In the genomic region with DNA sequence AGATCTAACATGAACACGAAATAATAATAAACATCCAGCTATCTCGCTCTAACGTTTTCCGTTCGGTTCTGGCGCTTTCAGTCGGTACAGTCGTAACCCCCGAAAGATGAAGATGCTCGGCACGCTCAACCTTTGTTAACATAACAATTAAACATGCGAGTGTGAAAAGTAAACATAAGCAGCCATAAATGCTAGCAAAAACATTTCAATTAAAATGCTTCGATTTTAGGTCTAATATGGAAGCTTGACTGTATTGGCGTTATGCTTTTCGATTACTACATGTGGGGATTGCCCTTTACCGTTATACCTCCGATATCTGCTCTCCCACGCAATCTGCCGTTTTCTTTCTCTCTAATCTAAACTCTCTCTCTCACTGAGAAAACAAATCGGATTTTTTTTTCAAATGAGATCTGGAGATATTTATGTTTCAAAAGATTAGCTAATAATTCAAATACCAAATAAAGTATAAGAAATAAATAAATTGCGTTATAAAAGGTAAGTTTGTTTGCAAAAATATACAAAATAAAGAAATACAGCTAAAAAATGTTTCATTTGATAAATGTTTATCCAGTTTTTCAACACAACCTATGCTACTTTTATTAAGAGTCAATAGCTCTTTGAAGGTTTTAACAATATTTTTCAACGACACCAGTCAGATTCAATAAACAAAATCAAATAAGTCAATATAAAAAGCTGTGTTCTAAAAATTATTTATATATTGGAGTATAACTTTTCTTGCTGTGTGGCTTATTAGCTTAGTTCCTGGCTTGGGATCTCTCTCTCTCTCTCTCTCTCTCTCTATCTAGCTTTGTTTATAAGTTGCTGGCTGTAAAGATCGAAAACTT, we compare ENCODE assay signal across 2 fruit fly cellular contexts.
TF ChIP-seq lines count a peak whose summit lies in the region.

No protein-coding gene starts in this region.

TF ChIP-seq in whole organism, embryonic, 481 proteins besides CTCF, POLR2A, EP300 and RAD21 (continued from another document and continues in another):
- TF ChIP-seq CG1024 (GFP tag; IDR thresholded peaks at IDR 0.05; lab: Robert Waterston, UW) (peak; percentile 79), gro (GFP tag; optimal IDR thresholded peaks at IDR 0.05; lab: Kevin White, UChicago) (peak; percentile 96), grn (GFP tag; optimal IDR thresholded peaks at IDR 0.05; lab: Kevin White, UChicago) (peak; percentile 30), CG34376 (GFP tag; optimal IDR thresholded peaks at IDR 0.05; lab: Kevin White, UChicago) (peak; percentile 79), kni (GFP tag; optimal IDR thresholded peaks at IDR 0.05; lab: Kevin White, UChicago) (peak; percentile 56), wor (GFP tag; IDR thresholded peaks at IDR 0.05; lab: Robert Waterston, UW) (peak; percentile 74), Bteb2 (GFP tag; optimal IDR thresholded peaks at IDR 0.05; lab: Kevin White, UChicago) (peak; percentile 83), sima (GFP tag; optimal IDR thresholded peaks at IDR 0.05; lab: Kevin White, UChicago) (peak; percentile 57), gsb (GFP tag; IDR thresholded peaks at IDR 0.05; lab: Robert Waterston, UW) (peak; percentile 89), croc (GFP tag; conservative IDR thresholded peaks at IDR 0.05; lab: Robert Waterston, UW) (peak; percentile 62; the same call in 2 of the 3 replicates), CG18599 (GFP tag; optimal IDR thresholded peaks at IDR 0.05; lab: Kevin White, UChicago) (peak; percentile 95), HmgZ (tag; optimal IDR thresholded peaks at IDR 0.05; lab: Kevin White, UChicago) (peak; percentile 93), insv (GFP tag; optimal IDR thresholded peaks at IDR 0.05; lab: Kevin White, UChicago) (peak in 1 of 2 experiments; percentile 4), bab2 (GFP tag; optimal IDR thresholded peaks at IDR 0.05; lab: Kevin White, UChicago) (peak; percentile 92), fd102C (GFP tag; optimal IDR thresholded peaks at IDR 0.05; lab: Kevin White, UChicago) (no peak), wek (GFP tag; optimal IDR thresholded peaks at IDR 0.05; lab: Kevin White, UChicago) (peak; percentile 82), BEAF-32 (GFP tag; optimal IDR thresholded peaks at IDR 0.05; lab: Kevin White, UChicago) (no peak), maf-S (GFP tag; optimal IDR thresholded peaks at IDR 0.05; lab: Kevin White, UChicago) (peak; percentile 85), CG10431 (GFP tag; optimal IDR thresholded peaks at IDR 0.05; lab: Kevin White, UChicago) (peak; percentile 32), Hsf (GFP tag; optimal IDR thresholded peaks at IDR 0.05; lab: Kevin White, UChicago) (peak; percentile 93), CG12155 (GFP tag; optimal IDR thresholded peaks at IDR 0.05; lab: Kevin White, UChicago) (peak; percentile 85), Dfd (GFP tag; optimal IDR thresholded peaks at IDR 0.05; lab: Kevin White, UChicago) (no peak), CG16779 (GFP tag; IDR thresholded peaks at IDR 0.05; lab: Robert Waterston, UW) (peak; percentile 97), Nf-YA (GFP tag; IDR thresholded peaks at IDR 0.05; lab: Robert Waterston, UW) (peak; percentile 76), Hand (GFP tag; optimal IDR thresholded peaks at IDR 0.05; lab: Kevin White, UChicago) (peak; percentile 69), CG7786 (GFP tag; optimal IDR thresholded peaks at IDR 0.05; lab: Kevin White, UChicago) (peak; percentile 96), CG18619 (GFP tag; optimal IDR thresholded peaks at IDR 0.05; lab: Kevin White, UChicago) (peak; percentile 83), CG6791 (GFP tag; IDR thresholded peaks at IDR 0.05; lab: Robert Waterston, UW; ENCODE audit: partially characterized antibody) (no peak), rib (GFP tag; IDR thresholded peaks at IDR 0.05; lab: Robert Waterston, UW) (peak; percentile 95), Sox102F (GFP tag; optimal IDR thresholded peaks at IDR 0.05; lab: Kevin White, UChicago) (peak; percentile 89), CG10462 (GFP tag; optimal IDR thresholded peaks at IDR 0.05; lab: Kevin White, UChicago) (peak; percentile 68), crp (GFP tag; optimal IDR thresholded peaks at IDR 0.05; lab: Kevin White, UChicago) (peak in 1 of 2 experiments; percentile 24), CG12942 (GFP tag; optimal IDR thresholded peaks at IDR 0.05; lab: Kevin White, UChicago) (peak; percentile 82), CG31224 (GFP tag; IDR thresholded peaks at IDR 0.05; lab: Robert Waterston, UW) (peak; percentile 91), Kr (GFP tag; optimal IDR thresholded peaks at IDR 0.05; lab: Kevin White, UChicago) (no peak), CG10565 (GFP tag; optimal IDR thresholded peaks at IDR 0.05; lab: Kevin White, UChicago) (peak; percentile 41), HmgD (GFP tag; optimal IDR thresholded peaks at IDR 0.05; lab: Kevin White, UChicago) (peak; percentile 73), Bgb (GFP tag; IDR thresholded peaks at IDR 0.05; lab: Robert Waterston, UW; ENCODE audit: partially characterized antibody) (0 out of 2 replicates have a peak, but pooled peaks have one; percentile 14), fu2 (GFP tag; optimal IDR thresholded peaks at IDR 0.05; lab: Kevin White, UChicago) (peak; percentile 92), sug (tag; optimal IDR thresholded peaks at IDR 0.05; lab: Kevin White, UChicago) (no peak), run (tag; optimal IDR thresholded peaks at IDR 0.05; lab: Kevin White, UChicago) (peak; percentile 51), CG14965 (GFP tag; optimal IDR thresholded peaks at IDR 0.05; lab: Kevin White, UChicago; ENCODE audit: borderline replicate concordance) (peak; percentile 69), CG15696 (tag; optimal IDR thresholded peaks at IDR 0.05; lab: Kevin White, UChicago) (peak; percentile 50), zen (tag; optimal IDR thresholded peaks at IDR 0.05; lab: Kevin White, UChicago) (peak; percentile 69), CG9797 (GFP tag; optimal IDR thresholded peaks at IDR 0.05; lab: Kevin White, UChicago) (no peak), Vsx1 (GFP tag; optimal IDR thresholded peaks at IDR 0.05; lab: Kevin White, UChicago) (peak; percentile 60), CG31441 (GFP tag; IDR thresholded peaks at IDR 0.05; lab: Robert Waterston, UW) (peak; percentile 71), eve (GFP tag; optimal IDR thresholded peaks at IDR 0.05; lab: Kevin White, UChicago) (peak in 1 of 2 experiments; percentile 94), CG1603 (tag; optimal IDR thresholded peaks at IDR 0.05; lab: Kevin White, UChicago) (peak; percentile 94), YL-1 (GFP tag; optimal IDR thresholded peaks at IDR 0.05; lab: Kevin White, UChicago) (peak; percentile 37), schlank (tag; optimal IDR thresholded peaks at IDR 0.05; lab: Kevin White, UChicago) (peak; percentile 92), CG17568 (GFP tag; optimal IDR thresholded peaks at IDR 0.05; lab: Kevin White, UChicago) (peak; percentile 84), crol (GFP tag; IDR thresholded peaks at IDR 0.05; lab: Robert Waterston, UW) (0 out of 2 replicates have a peak, but pooled peaks have one; percentile 27), Mrtf (GFP tag; IDR thresholded peaks at IDR 0.05; lab: Robert Waterston, UW) (peak; percentile 91), en (GFP tag; optimal IDR thresholded peaks at IDR 0.05; lab: Kevin White, UChicago) (peak; percentile 65), nmo (GFP tag; optimal IDR thresholded peaks at IDR 0.05; lab: Kevin White, UChicago) (peak; percentile 69), CG12769 (tag; optimal IDR thresholded peaks at IDR 0.05; lab: Kevin White, UChicago) (peak; percentile 97), pb (GFP tag; optimal IDR thresholded peaks at IDR 0.05; lab: Kevin White, UChicago) (peak; percentile 84), H15 (GFP tag; IDR thresholded peaks at IDR 0.05; lab: Robert Waterston, UW) (peak; percentile 91)

TF ChIP-seq in whole organism, prepupa, 60 proteins besides CTCF, POLR2A, EP300 and RAD21 (continued from another document):
- TF ChIP-seq svp (GFP tag; lab: Kevin White, UChicago) (peak; percentile 78), Sox102F (GFP tag; optimal IDR thresholded peaks at IDR 0.05; lab: Kevin White, UChicago) (peak; percentile 71), spab (GFP tag; optimal IDR thresholded peaks at IDR 0.05; lab: Kevin White, UChicago) (no peak), Blimp-1 (GFP tag; optimal IDR thresholded peaks at IDR 0.05; lab: Kevin White, UChicago) (no peak), CG6276 (GFP tag; optimal IDR thresholded peaks at IDR 0.05; lab: Kevin White, UChicago) (peak; percentile 30), pdm3 (GFP tag; optimal IDR thresholded peaks at IDR 0.05; lab: Kevin White, UChicago) (peak; percentile 62), CG3032 (tag; optimal IDR thresholded peaks at IDR 0.05; lab: Kevin White, UChicago) (no peak), acj6 (GFP tag; optimal IDR thresholded peaks at IDR 0.05; lab: Kevin White, UChicago) (peak; percentile 61), CG31627 (GFP tag; optimal IDR thresholded peaks at IDR 0.05; lab: Kevin White, UChicago) (peak; percentile 80), esn (GFP tag; optimal IDR thresholded peaks at IDR 0.05; lab: Kevin White, UChicago) (peak; percentile 59), fd85E (GFP tag; optimal IDR thresholded peaks at IDR 0.05; lab: Kevin White, UChicago) (no peak), CG6792 (GFP tag; optimal IDR thresholded peaks at IDR 0.05; lab: Kevin White, UChicago) (peak; percentile 24), CG1621 (tag; optimal IDR thresholded peaks at IDR 0.05; lab: Kevin White, UChicago) (no peak)
